Fruit fly (Drosophila melanogaster): ENCODE measurements around the gene CG15864.
A peak's percentile ranks its signal among the peaks of the same experiment; 100 is the strongest.

CG15864 gene

DNA sequence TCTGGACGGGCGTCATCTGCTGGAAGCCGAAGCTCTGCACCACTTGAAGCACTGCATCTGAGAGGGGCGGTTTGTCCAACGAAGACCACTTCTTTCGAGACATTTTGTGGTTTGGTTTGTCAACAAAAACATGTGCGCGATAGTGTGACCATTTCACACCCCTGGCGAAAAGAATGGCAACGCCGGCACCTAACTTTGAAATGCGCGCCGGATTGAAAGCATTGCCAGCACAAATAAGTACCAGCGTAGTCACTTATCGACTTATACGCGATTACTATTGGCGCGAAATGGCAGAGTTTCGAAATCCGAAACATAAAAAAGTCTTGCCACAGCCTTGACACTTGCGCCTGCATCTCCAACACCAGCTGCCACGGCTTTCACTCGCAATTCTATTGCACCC is 21.5 kb downstream of the CG15864 start, which contains the start of gene CG9630 (continued):
- TF ChIP-seq NC2α (GFP tag; optimal IDR thresholded peaks at IDR 0.05) (no peak), hkb (optimal IDR thresholded peaks at IDR 0.05) (peak; percentile 48), hkb (GFP tag; IDR thresholded peaks at IDR 0.05) (no peak), pho (GFP tag; optimal IDR thresholded peaks at IDR 0.05) (no peak), CG10209 (GFP tag; optimal IDR thresholded peaks at IDR 0.05) (no peak), pros (GFP tag; optimal IDR thresholded peaks at IDR 0.05) (no peak), crp (GFP tag; optimal IDR thresholded peaks at IDR 0.05) (peak in 1 of 2 experiments; percentile 77), CG7357 (GFP tag; IDR thresholded peaks at IDR 0.05) (no peak), fru (optimal IDR thresholded peaks at IDR 0.05) (no peak), gcm2 (GFP tag; optimal IDR thresholded peaks at IDR 0.05) (no peak), CG6654 (GFP tag; optimal IDR thresholded peaks at IDR 0.05) (no peak), CG6813 (GFP tag; optimal IDR thresholded peaks at IDR 0.05) (no peak), sr (GFP tag; IDR thresholded peaks at IDR 0.05) (no peak), Taf1 (GFP tag; IDR thresholded peaks at IDR 0.05) (no peak), CG7786 (GFP tag; optimal IDR thresholded peaks at IDR 0.05) (no peak), bab2 (GFP tag; optimal IDR thresholded peaks at IDR 0.05) (no peak), pan (optimal IDR thresholded peaks at IDR 0.05) (no peak), pan (GFP tag; optimal IDR thresholded peaks at IDR 0.05 in 1 of 2, IDR thresholded peaks at IDR 0.05 in 1 of 2) (no peak), sc (optimal IDR thresholded peaks at IDR 0.05) (no peak), sc (GFP tag; optimal IDR thresholded peaks at IDR 0.05) (no peak), ham (GFP tag; IDR thresholded peaks at IDR 0.05) (no peak), CTCF (GFP tag; optimal IDR thresholded peaks at IDR 0.05) (peak; percentile 40), CG4360 (GFP tag; IDR thresholded peaks at IDR 0.05) (no peak), twi (tag; optimal IDR thresholded peaks at IDR 0.05) (peak; percentile 85), prd (optimal IDR thresholded peaks at IDR 0.05) (no peak), prd (GFP tag; IDR thresholded peaks at IDR 0.05) (no peak), Nf-YC (tag; optimal IDR thresholded peaks at IDR 0.05) (no peak), Poxn (GFP tag; IDR thresholded peaks at IDR 0.05) (no peak), klu (GFP tag; IDR thresholded peaks at IDR 0.05) (no peak), Awh (GFP tag; IDR thresholded peaks at IDR 0.05) (no peak), kah (GFP tag; optimal IDR thresholded peaks at IDR 0.05) (no peak), ci (GFP tag; IDR thresholded peaks at IDR 0.05) (no peak), gcm (GFP tag; optimal IDR thresholded peaks at IDR 0.05) (no peak), CG11723 (GFP tag; optimal IDR thresholded peaks at IDR 0.05) (no peak), sima (GFP tag; optimal IDR thresholded peaks at IDR 0.05) (no peak), CG30020 (tag; optimal IDR thresholded peaks at IDR 0.05) (no peak), Ada2b (GFP tag; IDR thresholded peaks at IDR 0.05) (no peak), CG2202 (tag; optimal IDR thresholded peaks at IDR 0.05) (no peak), CG31388 (GFP tag; optimal IDR thresholded peaks at IDR 0.05) (no peak), ap (GFP tag; IDR thresholded peaks at IDR 0.05) (no peak), ftz-f1 (GFP tag; optimal IDR thresholded peaks at IDR 0.05) (no peak), Doc3 (GFP tag; IDR thresholded peaks at IDR 0.05; ENCODE audit: partially characterized antibody) (peak; percentile 48; the same call in 2 of the 3 replicates), CG15514 (GFP tag; optimal IDR thresholded peaks at IDR 0.05) (peak; percentile 87), E2f2 (GFP tag; IDR thresholded peaks at IDR 0.05) (peak; percentile 100), Rx (GFP tag; IDR thresholded peaks at IDR 0.05) (no peak), gsb (GFP tag; IDR thresholded peaks at IDR 0.05) (no peak), CG3995 (GFP tag; optimal IDR thresholded peaks at IDR 0.05) (peak; percentile 38), vnd (GFP tag; IDR thresholded peaks at IDR 0.05; ENCODE audit: partially characterized antibody) (0 out of 3 replicates have a peak, but pooled peaks have one; percentile 41), CG15269 (tag; optimal IDR thresholded peaks at IDR 0.05) (no peak), dan (GFP tag; IDR thresholded peaks at IDR 0.05) (no peak), fd3F (GFP tag; optimal IDR thresholded peaks at IDR 0.05) (no peak), Nf-YA (GFP tag; IDR thresholded peaks at IDR 0.05) (no peak), onecut (GFP tag; IDR thresholded peaks at IDR 0.05) (no peak), CG13624 (GFP tag; optimal IDR thresholded peaks at IDR 0.05) (no peak), so (GFP tag; IDR thresholded peaks at IDR 0.05) (no peak)
